Worm (Caenorhabditis elegans): ENCODE data around the gene C24A3.4.

The C24A3.4 gene

DNA sequence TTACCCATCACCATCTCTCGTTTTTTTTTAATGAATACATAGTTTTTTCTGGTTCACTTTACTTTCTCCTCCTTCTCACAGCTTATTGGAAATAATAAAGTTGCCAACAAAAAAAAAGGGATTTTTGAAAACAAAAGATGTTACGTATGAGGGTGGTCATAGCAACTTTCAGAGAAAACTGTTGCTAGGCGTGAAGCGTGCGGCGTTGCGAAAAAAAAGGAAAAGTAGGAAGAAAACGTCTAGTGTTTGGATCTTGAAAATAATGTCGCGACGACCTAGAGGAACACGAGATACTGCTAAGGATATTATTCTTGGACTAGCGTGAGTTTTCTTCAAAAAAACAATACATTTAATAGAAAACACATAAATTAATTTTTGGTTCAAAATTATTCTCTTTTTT lies 6.6 kb downstream of the C24A3.4 start, which contains the start of gene C24A3.1:
TSS of gene C24A3.1 (plus strand) at position 263 of the 400 bp plus-strand sequence.
- TF ChIP-seq fos-1 (tag; optimal IDR thresholded peaks at IDR 0.05): no peak
- no peak for TF ChIP-seq tlp-1 (tag; optimal IDR thresholded peaks at IDR 0.05)
- no peak for TF ChIP-seq nhr-19 (GFP tag; conservative IDR thresholded peaks at IDR 0.05)
- TF ChIP-seq ces-1 (GFP tag; optimal IDR thresholded peaks at IDR 0.05): no peak
- no peak for TF ChIP-seq lin-13 (GFP tag; optimal IDR thresholded peaks at IDR 0.05)
- no peak for TF ChIP-seq ceh-82 (tag; optimal IDR thresholded peaks at IDR 0.05)
- no peak for TF ChIP-seq alr-1 (tag; optimal IDR thresholded peaks at IDR 0.05; ENCODE audit: borderline replicate concordance)
- no peak for TF ChIP-seq zag-1 (tag; optimal IDR thresholded peaks at IDR 0.05)

DNA sequence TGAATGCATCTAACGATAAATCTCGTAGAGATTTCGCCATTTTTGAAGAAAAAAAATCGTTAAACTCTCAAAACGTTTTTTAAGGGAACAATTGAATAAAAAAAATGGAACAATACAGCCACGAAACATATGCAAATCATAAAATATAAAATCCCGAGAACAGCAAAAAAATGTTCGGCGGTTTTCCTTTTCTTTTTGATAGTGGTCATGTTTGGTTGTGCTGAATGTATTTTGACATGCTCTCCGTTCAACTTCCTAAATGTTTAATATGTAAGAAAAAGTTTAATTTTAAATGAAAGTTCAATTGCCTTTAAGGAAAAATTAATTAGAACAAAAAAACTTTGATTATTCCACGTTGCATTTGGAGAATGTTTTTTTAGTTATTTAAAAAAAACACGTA lies 18.2 kb downstream of the C24A3.4 start, which contains the start of gene C24A3.9:
TSS of gene C24A3.9 (minus strand) at position 101 of the 400 bp plus-strand sequence.
- TF ChIP-seq unc-86 (tag; optimal IDR thresholded peaks at IDR 0.05) (no peak), ets-5 (GFP tag; IDR thresholded peaks at IDR 0.05) (no peak), mab-9 (GFP tag; IDR thresholded peaks at IDR 0.05) (no peak), pax-3 (tag; optimal IDR thresholded peaks at IDR 0.05) (no peak), nhr-84 (tag; optimal IDR thresholded peaks at IDR 0.05) (no peak), Y116A8C.19 (tag; optimal IDR thresholded peaks at IDR 0.05; ENCODE audit: borderline replicate concordance) (no peak), isw-1 (GFP tag; IDR thresholded peaks at IDR 0.05) (no peak), nhr-85 (tag) (no peak), hlh-4 (tag; optimal IDR thresholded peaks at IDR 0.05) (no peak), ceh-63 (GFP tag; optimal IDR thresholded peaks at IDR 0.05) (no peak), egl-13 (tag; optimal IDR thresholded peaks at IDR 0.05) (no peak), lin-13 (GFP tag; optimal IDR thresholded peaks at IDR 0.05) (no peak), efl-1 (optimal IDR thresholded peaks at IDR 0.05) (no peak), efl-1 (GFP tag; optimal IDR thresholded peaks at IDR 0.05 in 1 of 2) (no peak), dpl-1 (GFP tag; optimal IDR thresholded peaks at IDR 0.05) (no peak), fkh-10 (GFP tag; optimal IDR thresholded peaks at IDR 0.05) (no peak), hpl-2 (GFP tag; optimal IDR thresholded peaks at IDR 0.05) (no peak), lin-14 (GFP tag; optimal IDR thresholded peaks at IDR 0.05) (no peak), C16A3.4 (tag; optimal IDR thresholded peaks at IDR 0.05) (no peak)

ce11 chrX:9011471-9011870 lies 19.3 kb downstream of the C24A3.4 start:
- TF ChIP-seq unc-62 (GFP tag; optimal IDR thresholded peaks at IDR 0.05) (no peak), unc-86 (tag; optimal IDR thresholded peaks at IDR 0.05) (no peak), F16B12.6 (tag; optimal IDR thresholded peaks at IDR 0.05) (no peak), sox-4 (tag; optimal IDR thresholded peaks at IDR 0.05) (no peak), mab-9 (GFP tag; IDR thresholded peaks at IDR 0.05) (no peak), fkh-10 (GFP tag; optimal IDR thresholded peaks at IDR 0.05) (no peak), alr-1 (tag; optimal IDR thresholded peaks at IDR 0.05; ENCODE audit: borderline replicate concordance) (no peak), dpl-1 (GFP tag; optimal IDR thresholded peaks at IDR 0.05) (no peak), ztf-11 (tag; optimal IDR thresholded peaks at IDR 0.05) (no peak), dsc-1 (tag; optimal IDR thresholded peaks at IDR 0.05) (no peak)

DNA sequence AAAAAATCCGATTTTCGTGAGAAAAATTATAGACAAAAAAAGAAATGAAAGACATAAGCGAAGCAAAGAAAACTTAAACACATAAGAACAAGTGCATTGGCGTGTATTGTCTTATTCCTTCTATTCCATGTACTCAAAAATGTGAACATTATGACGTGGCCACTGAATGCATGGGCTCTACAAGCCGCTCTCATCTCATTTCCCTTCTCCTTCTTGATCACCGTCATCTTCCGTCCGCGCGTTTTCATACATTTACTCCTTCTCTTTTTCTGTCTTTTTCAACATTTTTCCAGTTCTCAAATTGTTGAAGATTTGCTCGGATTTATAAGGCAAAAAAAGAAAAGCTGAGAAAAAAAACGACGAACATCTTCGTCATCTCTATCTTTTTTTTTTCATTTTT lies 22.2 kb downstream of the C24A3.4 start:
- TF ChIP-seq lin-13 (GFP tag; optimal IDR thresholded peaks at IDR 0.05) (no peak), lin-14 (GFP tag; optimal IDR thresholded peaks at IDR 0.05) (peak; percentile 13), nhr-28 (tag; optimal IDR thresholded peaks at IDR 0.05) (no peak), nhr-11 (tag; optimal IDR thresholded peaks at IDR 0.05) (no peak), sptf-1 (tag; optimal IDR thresholded peaks at IDR 0.05) (no peak), nhr-71 (tag; optimal IDR thresholded peaks at IDR 0.05) (no peak), nhr-90 (tag; optimal IDR thresholded peaks at IDR 0.05; ENCODE audit: poor library complexity) (no peak), elt-2 (tag; optimal IDR thresholded peaks at IDR 0.05) (no peak), ama-1 (optimal IDR thresholded peaks at IDR 0.05) (no peak), fkh-10 (GFP tag; optimal IDR thresholded peaks at IDR 0.05) (peak; percentile 54)
